Fruit fly (Drosophila melanogaster) whole organism, embryonic: ENCODE results near the gene Rab18.

Source experiments
- B-H1 ChIP-seq: fragments of 200-800 bp; sonication (Bioruptor generic); IDR thresholded peaks from 3 replicates; pipeline ENCODE4 v1.3.6; 2022; ENCODE audit warnings: missing biosample characterization, missing genetic modification characterization
- CG11504 ChIP-seq: fragments of 200-800 bp; sonication (Bioruptor generic); optimal IDR thresholded peaks from 3 replicates; lab custom pipeline; 2019; ENCODE audit warnings: missing biosample characterization, mild to moderate bottlenecking, missing genetic modification characterization, moderate library complexity
- CG12659 ChIP-seq: fragments of 200-800 bp; sonication (Bioruptor generic); optimal IDR thresholded peaks from 3 replicates; lab custom pipeline; 2017; ENCODE audit warnings: mild to moderate bottlenecking, missing biosample characterization, missing genetic modification reagents, missing genetic modification characterization
- CG13287 ChIP-seq: fragments of 200-800 bp; sonication (Bioruptor generic); IDR thresholded peaks from 2 replicates; pipeline ENCODE4 v1.3.6; 2022; ENCODE audit warnings: missing biosample characterization, missing genetic modification characterization; ENCODE audit not compliant: partially characterized antibody
- CG15514 ChIP-seq: fragments of 200-800 bp; sonication (Bioruptor generic); optimal IDR thresholded peaks from 3 replicates; lab custom pipeline; 2017; ENCODE audit warnings: missing biosample characterization, missing genetic modification characterization, mild to moderate bottlenecking, moderate library complexity, missing genetic modification reagents
- CG16813 ChIP-seq: fragments of 200-800 bp; sonication (Bioruptor generic); IDR thresholded peaks from 3 replicates; pipeline ENCODE4 v1.3.6; 2022; ENCODE audit warnings: missing biosample characterization, missing genetic modification characterization; ENCODE audit not compliant: partially characterized antibody
- CG17359 ChIP-seq: fragments of 200-800 bp; sonication (Bioruptor generic); optimal IDR thresholded peaks from 3 replicates; lab custom pipeline; 2018; ENCODE audit warnings: missing biosample characterization, mild to moderate bottlenecking, missing genetic modification characterization, moderate library complexity
- CG17361 ChIP-seq: fragments of 200-800 bp; sonication (Bioruptor generic); IDR thresholded peaks from 3 replicates; pipeline ENCODE4 v1.3.6; 2022; ENCODE audit warnings: missing biosample characterization, missing genetic modification characterization
- CG18476 ChIP-seq: fragments of 200-800 bp; sonication (Bioruptor generic); optimal IDR thresholded peaks from 2 replicates; lab custom pipeline; 2016; ENCODE audit warnings: missing biosample characterization, mild to moderate bottlenecking, missing genetic modification characterization
- CG33557 ChIP-seq: fragments of 200-800 bp; sonication (Bioruptor generic); optimal IDR thresholded peaks from 2 replicates; lab custom pipeline; 2019; ENCODE audit warnings: missing biosample characterization, mild to moderate bottlenecking, missing genetic modification characterization, moderate library complexity
- CG3726 ChIP-seq: fragments of 200-800 bp; sonication (Bioruptor generic); IDR thresholded peaks from 3 replicates; pipeline ENCODE4, ENCODE4 v1.3.6; 2022; ENCODE audit warnings: missing biosample characterization, missing genetic modification characterization
- CG4424 ChIP-seq: fragments of 200-800 bp; sonication (Bioruptor generic); optimal IDR thresholded peaks from 3 replicates; lab custom pipeline; 2016; ENCODE audit warnings: missing biosample characterization, missing genetic modification characterization
- CG6813 ChIP-seq: fragments of 200-800 bp; sonication (Bioruptor generic); optimal IDR thresholded peaks from 2 replicates; lab custom pipeline; 2017; ENCODE audit warnings: missing biosample characterization, missing genetic modification characterization, mild to moderate bottlenecking, moderate library complexity, missing genetic modification reagents
- CG7271 ChIP-seq: fragments of 200-800 bp; sonication (Bioruptor generic); optimal IDR thresholded peaks from 2 replicates; lab custom pipeline; 2018; ENCODE audit warnings: missing biosample characterization, mild to moderate bottlenecking, missing genetic modification characterization, moderate library complexity
- CG7839 ChIP-seq: fragments of 200-800 bp; sonication (Bioruptor generic); optimal IDR thresholded peaks from 3 replicates; lab custom pipeline; 2018; ENCODE audit warnings: missing biosample characterization, mild to moderate bottlenecking, missing genetic modification characterization, moderate library complexity
- CG8388 ChIP-seq: fragments of 200-800 bp; sonication (Bioruptor generic); optimal IDR thresholded peaks from 2 replicates; lab custom pipeline; 2019; ENCODE audit warnings: missing biosample characterization, mild to moderate bottlenecking, missing genetic modification characterization, moderate library complexity
- CG9797 ChIP-seq: fragments of 200-800 bp; sonication (Bioruptor generic); optimal IDR thresholded peaks from 3 replicates; lab custom pipeline; 2018; ENCODE audit warnings: missing biosample characterization, mild to moderate bottlenecking, missing genetic modification characterization
- CG9817 ChIP-seq: fragments of 200-800 bp; sonication (Bioruptor generic); optimal IDR thresholded peaks from 2 replicates; lab custom pipeline; 2018; ENCODE audit warnings: missing biosample characterization, mild to moderate bottlenecking, missing genetic modification characterization, moderate library complexity
- Camta ChIP-seq: fragments of 200-800 bp; sonication (Bioruptor generic); optimal IDR thresholded peaks from 2 replicates; lab custom pipeline; 2016; ENCODE audit warnings: missing biosample characterization, missing genetic modification characterization
- CkIIα-i1 ChIP-seq: fragments of 200-800 bp; sonication (Bioruptor generic); IDR thresholded peaks from 2 replicates; pipeline ENCODE4 v1.3.6; 2022; ENCODE audit warnings: missing biosample characterization, missing genetic modification characterization
- Dad ChIP-seq: fragments of 200-800 bp; sonication (Bioruptor generic); optimal IDR thresholded peaks from 3 replicates; lab custom pipeline; 2016; ENCODE audit warnings: missing biosample characterization, missing genetic modification characterization
- Dip2 ChIP-seq: fragments of 200-800 bp; sonication (Bioruptor generic); IDR thresholded peaks from 2 replicates; pipeline ENCODE4 v1.3.6; 2022; ENCODE audit warnings: missing biosample characterization, missing genetic modification characterization
- ERR ChIP-seq: fragments of 200-800 bp; sonication (Bioruptor generic); optimal IDR thresholded peaks from 2 replicates; lab custom pipeline; 2016; ENCODE audit warnings: missing biosample characterization, missing genetic modification characterization
- Elba2 ChIP-seq: fragments of 200-800 bp; sonication (Bioruptor generic); optimal IDR thresholded peaks from 3 replicates; lab custom pipeline; 2016; ENCODE audit warnings: missing biosample characterization, missing genetic modification characterization
- HHEX ChIP-seq: fragments of 200-800 bp; sonication (Bioruptor generic); optimal IDR thresholded peaks from 3 replicates; lab custom pipeline; 2017; ENCODE audit warnings: missing biosample characterization, mild to moderate bottlenecking, missing genetic modification characterization, missing genetic modification reagents
- Nf-YB ChIP-seq: fragments of 200-800 bp; sonication (Bioruptor generic); optimal IDR thresholded peaks from 3 replicates; lab custom pipeline; 2019; ENCODE audit warnings: missing biosample characterization, mild to moderate bottlenecking, missing genetic modification characterization, moderate library complexity
- Pdp1 ChIP-seq, 2 experiments: fragments of 200-800 bp; sonication (Bioruptor generic); optimal IDR thresholded peaks; 3 replicates each; lab custom pipeline; 2016; ENCODE audit warnings: missing biosample characterization in 2 of 2, missing genetic modification characterization in 2 of 2, mild to moderate bottlenecking in 1 of 2, moderate library complexity in 1 of 2
- Sox102F ChIP-seq: fragments of 200-800 bp; sonication (Bioruptor generic); optimal IDR thresholded peaks from 2 replicates; lab custom pipeline; 2018; ENCODE audit warnings: missing biosample characterization, mild to moderate bottlenecking, missing genetic modification characterization, moderate library complexity
- Spps ChIP-seq: fragments of 200-800 bp; sonication (Bioruptor generic); optimal IDR thresholded peaks from 2 replicates; lab custom pipeline; 2018; ENCODE audit warnings: missing biosample characterization, mild to moderate bottlenecking, missing genetic modification characterization
- cg ChIP-seq: fragments of 200-800 bp; sonication (Bioruptor generic); optimal IDR thresholded peaks from 3 replicates; lab custom pipeline; 2019; ENCODE audit warnings: missing biosample characterization, mild to moderate bottlenecking, missing genetic modification characterization, moderate library complexity
- chif ChIP-seq, 2 experiments: fragments of 200-800 bp; sonication (Bioruptor generic); optimal IDR thresholded peaks; 3 replicates each; lab custom pipeline; 2016; ENCODE audit warnings: missing biosample characterization in 2 of 2, missing genetic modification characterization in 2 of 2
- da ChIP-seq: fragments of 200-800 bp; sonication (Bioruptor generic); optimal IDR thresholded peaks from 2 replicates; lab custom pipeline; 2016; ENCODE audit warnings: missing biosample characterization, missing genetic modification characterization
- dmrt99B ChIP-seq: fragments of 200-800 bp; sonication (Bioruptor generic); optimal IDR thresholded peaks from 2 replicates; lab custom pipeline; 2018; ENCODE audit warnings: missing biosample characterization, mild to moderate bottlenecking, missing genetic modification characterization, moderate library complexity
- ems ChIP-seq: fragments of 200-800 bp; sonication (Bioruptor generic); optimal IDR thresholded peaks from 3 replicates; lab custom pipeline; 2016; ENCODE audit warnings: missing biosample characterization, missing genetic modification characterization
- en ChIP-seq: fragments of 200-800 bp; sonication (Bioruptor generic); optimal IDR thresholded peaks from 2 replicates; lab custom pipeline; 2016; ENCODE audit warnings: missing biosample characterization, missing genetic modification characterization
- exex ChIP-seq: fragments of 200-800 bp; sonication (Bioruptor generic); optimal IDR thresholded peaks from 4 replicates; lab custom pipeline; 2018; ENCODE audit warnings: missing biosample characterization, mild to moderate bottlenecking, missing genetic modification characterization, moderate library complexity
- fd3F ChIP-seq: fragments of 200-800 bp; sonication (Bioruptor generic); optimal IDR thresholded peaks from 2 replicates; lab custom pipeline; 2018; ENCODE audit warnings: missing biosample characterization, mild to moderate bottlenecking, missing genetic modification characterization, moderate library complexity
- fu2 ChIP-seq: fragments of 200-800 bp; sonication (Bioruptor generic); optimal IDR thresholded peaks from 2 replicates; lab custom pipeline; 2016; ENCODE audit warnings: missing biosample characterization, missing genetic modification characterization
- gro ChIP-seq: fragments of 200-800 bp; sonication (Bioruptor generic); optimal IDR thresholded peaks from 2 replicates; lab custom pipeline; 2016; ENCODE audit warnings: missing biosample characterization, missing genetic modification characterization
- jing ChIP-seq: fragments of 200-800 bp; sonication (Bioruptor generic); optimal IDR thresholded peaks from 2 replicates; lab custom pipeline; 2018; ENCODE audit warnings: missing biosample characterization, mild to moderate bottlenecking, missing genetic modification characterization
- p53 ChIP-seq: fragments of 200-800 bp; sonication (Bioruptor generic); optimal IDR thresholded peaks from 2 replicates; lab custom pipeline; 2016; ENCODE audit warnings: missing biosample characterization, missing genetic modification characterization
- pb ChIP-seq: fragments of 200-800 bp; sonication (Bioruptor generic); optimal IDR thresholded peaks from 3 replicates; lab custom pipeline; 2016; ENCODE audit warnings: missing biosample characterization, missing genetic modification characterization
- repo ChIP-seq: fragments of 200-800 bp; sonication (Bioruptor generic); optimal IDR thresholded peaks from 2 replicates; lab custom pipeline; 2016; ENCODE audit warnings: missing biosample characterization, missing genetic modification characterization
- ro ChIP-seq: fragments of 200-800 bp; sonication (Bioruptor generic); IDR thresholded peaks from 2 replicates; pipeline ENCODE4 v1.3.6; 2022; ENCODE audit warnings: missing biosample characterization, missing genetic modification characterization
- seq ChIP-seq: fragments of 200-800 bp; sonication (Bioruptor generic); IDR thresholded peaks from 2 replicates; pipeline ENCODE4 v1.3.6; 2022; ENCODE audit warnings: missing biosample characterization, missing genetic modification characterization
- shn ChIP-seq: fragments of 200-800 bp; sonication (Bioruptor generic); optimal IDR thresholded peaks from 3 replicates; lab custom pipeline; 2016; ENCODE audit warnings: missing biosample characterization, missing genetic modification characterization
- sqz ChIP-seq: fragments of 200-800 bp; sonication (Bioruptor generic); optimal IDR thresholded peaks from 3 replicates; lab custom pipeline; 2018; ENCODE audit warnings: missing biosample characterization, mild to moderate bottlenecking, missing genetic modification characterization
- twi ChIP-seq: fragments of 200-800 bp; optimal IDR thresholded peaks from 2 replicates; lab custom pipeline; 2019; ENCODE audit warnings: missing biosample characterization, mild to moderate bottlenecking, missing genetic modification characterization, moderate library complexity
- zen2 ChIP-seq: fragments of 200-800 bp; sonication (Bioruptor generic); IDR thresholded peaks from 3 replicates; pipeline ENCODE4 v1.3.6; 2022; ENCODE audit warnings: missing biosample characterization, missing genetic modification characterization; ENCODE audit not compliant: partially characterized antibody

Rab18 gene

DNA sequence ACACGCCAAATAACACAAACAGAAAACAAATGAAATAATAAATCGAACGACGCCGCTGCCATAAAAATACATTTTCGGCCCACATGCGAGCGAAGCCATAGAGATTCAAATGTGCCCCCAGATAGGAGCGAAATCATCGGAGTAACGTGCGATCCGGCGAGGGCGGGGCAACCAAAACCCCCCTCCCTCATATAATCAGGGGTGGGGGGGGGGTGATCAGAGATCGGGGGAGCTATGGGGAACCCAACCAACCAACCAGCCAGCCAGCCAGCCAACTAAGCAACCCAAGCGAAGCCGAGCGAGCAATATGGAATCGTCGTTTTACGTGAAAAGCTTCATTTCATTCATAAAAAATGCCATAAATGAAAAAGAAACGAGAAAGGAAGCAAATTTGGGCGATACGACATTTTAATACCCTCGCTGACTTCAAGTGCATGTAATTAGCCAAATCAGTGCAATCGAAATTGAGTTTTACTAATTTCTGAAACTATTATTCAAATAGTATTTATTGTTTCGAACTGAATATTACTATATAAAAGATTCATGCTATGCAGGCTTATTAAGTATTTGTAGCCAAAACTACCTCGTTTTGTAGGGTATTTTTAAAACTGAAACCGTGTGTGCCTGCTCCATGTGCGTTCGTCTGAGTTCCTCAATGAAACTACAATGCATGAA, 28.3 kb upstream of the Rab18 start (continued):
- peak; percentile 38; the same call in 1 of the 3 replicates for TF ChIP-seq B-H1 (GFP tag; lab: Robert Waterston, UW)
- TF ChIP-seq CG18476 (GFP tag; lab: Kevin White, UChicago) = peak; percentile 27
- TF ChIP-seq gro (GFP tag; lab: Kevin White, UChicago) = peak; percentile 35
- no peak for TF ChIP-seq pb (GFP tag; lab: Kevin White, UChicago)
- TF ChIP-seq twi (tag; lab: Kevin White, UChicago) = no peak
- TF ChIP-seq seq (GFP tag; lab: Robert Waterston, UW) = peak; percentile 28; the same call in 1 of the 2 replicates
- TF ChIP-seq CG8388 (GFP tag; lab: Kevin White, UChicago) = peak; percentile 75
- TF ChIP-seq CkIIα-i1 (GFP tag; lab: Robert Waterston, UW) = no peak
- peak; percentile 4 for TF ChIP-seq Dad (GFP tag; lab: Kevin White, UChicago)
- no peak for TF ChIP-seq shn (GFP tag; lab: Kevin White, UChicago)
- TF ChIP-seq Pdp1 (GFP tag; optimal IDR thresholded peaks at IDR 0.05; lab: Kevin White, UChicago) = peak; percentile 47 to 57
- peak; percentile 3 for TF ChIP-seq CG12659
- TF ChIP-seq chif (GFP tag; optimal IDR thresholded peaks at IDR 0.05; lab: Kevin White, UChicago) = peak; percentile 65 to 68
- peak; percentile 34 for TF ChIP-seq ems (GFP tag; lab: Kevin White, UChicago)
- TF ChIP-seq CG33557 (GFP tag; lab: Kevin White, UChicago) = no peak
- peak; percentile 15 for TF ChIP-seq Spps (tag; lab: Kevin White, UChicago)
- peak; percentile 39 for TF ChIP-seq Nf-YB
- TF ChIP-seq p53 (GFP tag; lab: Kevin White, UChicago) = no peak
- TF ChIP-seq CG7839 = peak; percentile 76
- no peak for TF ChIP-seq repo (GFP tag; lab: Kevin White, UChicago)
- TF ChIP-seq CG15514 (GFP tag; lab: Kevin White, UChicago) = peak; percentile 21
- TF ChIP-seq CG9797 (GFP tag; lab: Kevin White, UChicago) = no peak
- TF ChIP-seq fu2 (GFP tag; lab: Kevin White, UChicago) = no peak
- no peak for TF ChIP-seq Camta (GFP tag; lab: Kevin White, UChicago)
- peak; percentile 40 for TF ChIP-seq fd3F (GFP tag; lab: Kevin White, UChicago)
- peak; percentile 82 for TF ChIP-seq CG17361 (GFP tag; lab: Robert Waterston, UW)
- TF ChIP-seq CG16813 (GFP tag; lab: Robert Waterston, UW) = no peak
- TF ChIP-seq jing (GFP tag; lab: Kevin White, UChicago) = peak; percentile 48
- TF ChIP-seq CG3726 (GFP tag; lab: Robert Waterston, UW) = peak; percentile 33; the same call in 1 of the 3 replicates
- no peak for TF ChIP-seq ERR (GFP tag; lab: Kevin White, UChicago)
- no peak for TF ChIP-seq Dip2 (GFP tag; lab: Robert Waterston, UW)
- TF ChIP-seq cg = no peak
- peak; percentile 81 for TF ChIP-seq dmrt99B (tag; lab: Kevin White, UChicago)
- TF ChIP-seq Sox102F (GFP tag; lab: Kevin White, UChicago) = peak; percentile 83
- TF ChIP-seq Elba2 (GFP tag; lab: Kevin White, UChicago) = no peak
- no peak for TF ChIP-seq CG7271 (tag; lab: Kevin White, UChicago)
- no peak for TF ChIP-seq ro (GFP tag; lab: Robert Waterston, UW)
- TF ChIP-seq CG9817 = peak; percentile 33
- no peak for TF ChIP-seq zen2 (GFP tag; lab: Robert Waterston, UW)
- peak; percentile 63 for TF ChIP-seq CG4424 (GFP tag; lab: Kevin White, UChicago)
- TF ChIP-seq da (GFP tag; lab: Kevin White, UChicago) = no peak
- TF ChIP-seq CG17359 (tag; lab: Kevin White, UChicago) = peak; percentile 71
- TF ChIP-seq HHEX (GFP tag; lab: Kevin White, UChicago) = peak; percentile 22
- no peak for TF ChIP-seq en (GFP tag; lab: Kevin White, UChicago)
- peak; percentile 79 for TF ChIP-seq CG11504 (tag; lab: Kevin White, UChicago)
- no peak for TF ChIP-seq CG13287 (GFP tag; lab: Robert Waterston, UW)
- TF ChIP-seq exex (tag; lab: Kevin White, UChicago) = no peak
- TF ChIP-seq CG6813 (GFP tag; lab: Kevin White, UChicago) = peak; percentile 39
- TF ChIP-seq sqz (GFP tag; lab: Kevin White, UChicago) = peak; percentile 27
